Worm (Caenorhabditis elegans) whole organism, midembryonic: ENCODE data around the gene Y75D11A.3.

ENCODE experiments used
- T22C8.4 ChIP-seq: fragments of 200-800 bp; sonication (Bioruptor generic); IDR thresholded peaks from 2 replicates; pipeline ENCODE4 v1.3.6; 2022; ENCODE audit warnings: missing genetic modification characterization, missing compliant biosample characterization
- cog-1 ChIP-seq: sonication (generic microtip); optimal IDR thresholded peaks from 2 replicates; lab custom pipeline; 2016; ENCODE audit warnings: missing genetic modification characterization, missing compliant biosample characterization
- flt-1 ChIP-seq: fragments of 200-800 bp; sonication (Bioruptor generic); IDR thresholded peaks from 2 replicates; pipeline ENCODE4 v1.3.6; 2022; ENCODE audit warnings: missing genetic modification characterization, missing compliant biosample characterization
- klf-2 ChIP-seq: fragments of 200-800 bp; sonication (Bioruptor generic); conservative IDR thresholded peaks from 2 replicates; pipeline ENCODE4 v1.3.6; 2022; ENCODE audit warnings: missing genetic modification reagents, missing genetic modification characterization, missing compliant biosample characterization
- med-1 ChIP-seq: sonication (generic microtip); optimal IDR thresholded peaks from 2 replicates; lab custom pipeline; 2017; ENCODE audit warnings: missing genetic modification characterization, mild to moderate bottlenecking, missing compliant biosample characterization, antibody characterized with exemption, missing genetic modification reagents; ENCODE audit not compliant: insufficient read depth
- ref-1 ChIP-seq: fragments of 200-800 bp; sonication (Bioruptor generic); conservative IDR thresholded peaks from 2 replicates; pipeline ENCODE4 v1.3.6; 2022; ENCODE audit warnings: missing genetic modification reagents, missing genetic modification characterization, missing compliant biosample characterization
- tab-1 ChIP-seq: fragments of 200-800 bp; sonication (Bioruptor generic); IDR thresholded peaks from 2 replicates; pipeline ENCODE4 v1.3.6; 2022; ENCODE audit warnings: missing genetic modification characterization, missing compliant biosample characterization
- ztf-23 ChIP-seq: fragments of 200-800 bp; sonication (Bioruptor generic); IDR thresholded peaks from 2 replicates; pipeline ENCODE4 v1.3.6; 2022; ENCODE audit warnings: missing genetic modification reagents, missing genetic modification characterization, missing compliant biosample characterization
- ztf-29 ChIP-seq: fragments of 200-800 bp; sonication (Bioruptor generic); IDR thresholded peaks from 2 replicates; pipeline ENCODE4 v1.3.6; 2022; ENCODE audit warnings: missing genetic modification reagents, missing genetic modification characterization, missing compliant biosample characterization

DNA sequence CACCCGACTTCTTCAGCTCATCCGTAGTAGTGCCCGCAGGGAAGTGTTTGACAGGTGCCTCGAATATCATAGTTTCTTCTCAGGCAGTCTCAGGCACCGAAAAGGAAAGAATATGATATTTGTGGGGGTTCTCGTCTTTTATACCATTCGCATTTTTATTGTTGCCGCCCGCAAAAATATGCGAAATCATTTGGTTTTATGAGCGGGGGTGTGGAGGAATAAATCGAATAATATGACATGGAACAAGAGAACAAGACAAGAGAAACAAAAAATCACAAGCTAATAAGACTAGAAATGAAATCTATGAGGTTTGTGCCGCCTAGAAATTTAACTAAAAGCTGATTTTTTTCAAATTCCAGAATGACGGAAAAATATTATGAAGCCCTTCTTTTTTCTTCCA lies 25.7 kb downstream of the Y75D11A.3 start, which contains the start of gene F07G6.8:
- TF ChIP-seq klf-2 (GFP tag; lab: Robert Waterston, UW) (no peak), med-1 (no peak), T22C8.4 (no peak), flt-1 (GFP tag; lab: Robert Waterston, UW) (no peak), ztf-23 (GFP tag; lab: Robert Waterston, UW) (no peak), ztf-29 (no peak), tab-1 (GFP tag; lab: Robert Waterston, UW) (no peak), cog-1 (tag; lab: Kevin White, UChicago) (no peak), ref-1 (GFP tag; lab: Robert Waterston, UW) (no peak)
